Fruit fly (Drosophila melanogaster) whole organism, embryonic: ENCODE measurements around the gene e.

Experiments used
- Aef1 ChIP-seq: fragments of 200-800 bp; sonication (Bioruptor generic); IDR thresholded peaks from 3 replicates; pipeline ENCODE4 v1.3.6; 2022; ENCODE audit warnings: missing biosample characterization, missing genetic modification characterization
- Atf6 ChIP-seq: fragments of 200-800 bp; sonication (Bioruptor generic); IDR thresholded peaks from 2 replicates; pipeline ENCODE4 v1.3.6; 2022; ENCODE audit warnings: missing biosample characterization, missing genetic modification characterization
- B-H1 ChIP-seq: fragments of 200-800 bp; sonication (Bioruptor generic); IDR thresholded peaks from 3 replicates; pipeline ENCODE4 v1.3.6; 2022; ENCODE audit warnings: missing biosample characterization, missing genetic modification characterization
- Bdp1 ChIP-seq: fragments of 200-800 bp; sonication (Bioruptor generic); optimal IDR thresholded peaks from 3 replicates; lab custom pipeline; 2016; ENCODE audit warnings: missing biosample characterization, missing genetic modification characterization
- CG10274 ChIP-seq: fragments of 200-800 bp; sonication (Bioruptor generic); optimal IDR thresholded peaks from 3 replicates; lab custom pipeline; 2017; ENCODE audit warnings: missing biosample characterization, mild to moderate bottlenecking, missing genetic modification characterization
- CG11504 ChIP-seq: fragments of 200-800 bp; sonication (Bioruptor generic); optimal IDR thresholded peaks from 3 replicates; lab custom pipeline; 2019; ENCODE audit warnings: missing biosample characterization, mild to moderate bottlenecking, missing genetic modification characterization, moderate library complexity
- CG12299 ChIP-seq: fragments of 200-800 bp; sonication (Bioruptor generic); optimal IDR thresholded peaks from 2 replicates; lab custom pipeline; 2018; ENCODE audit warnings: missing biosample characterization, mild to moderate bottlenecking, missing genetic modification characterization
- CG1233 ChIP-seq: fragments of 200-800 bp; sonication (Bioruptor generic); optimal IDR thresholded peaks from 4 replicates; lab custom pipeline; 2018; ENCODE audit warnings: missing biosample characterization, mild to moderate bottlenecking, missing genetic modification characterization
- CG13424 ChIP-seq: fragments of 200-800 bp; sonication (Bioruptor generic); optimal IDR thresholded peaks from 2 replicates; lab custom pipeline; 2019; ENCODE audit warnings: missing biosample characterization, mild to moderate bottlenecking, missing genetic modification characterization, moderate library complexity
- CG1529 ChIP-seq: fragments of 200-800 bp; sonication (Bioruptor generic); optimal IDR thresholded peaks from 3 replicates; lab custom pipeline; 2018; ENCODE audit warnings: missing biosample characterization, missing genetic modification characterization
- CG16813 ChIP-seq: fragments of 200-800 bp; sonication (Bioruptor generic); IDR thresholded peaks from 3 replicates; pipeline ENCODE4 v1.3.6; 2022; ENCODE audit warnings: missing biosample characterization, missing genetic modification characterization; ENCODE audit not compliant: partially characterized antibody
- CG17186 ChIP-seq: fragments of 200-800 bp; sonication (Bioruptor generic); optimal IDR thresholded peaks from 3 replicates; lab custom pipeline; 2017; ENCODE audit warnings: missing biosample characterization, missing genetic modification reagents, missing genetic modification characterization
- CG2120 ChIP-seq: fragments of 200-800 bp; sonication (Bioruptor generic); optimal IDR thresholded peaks from 3 replicates; lab custom pipeline; 2016; ENCODE audit warnings: missing biosample characterization, missing genetic modification characterization
- CG30403 ChIP-seq: fragments of 200-800 bp; sonication (Bioruptor generic); optimal IDR thresholded peaks from 3 replicates; lab custom pipeline; 2016; ENCODE audit warnings: missing biosample characterization, missing genetic modification characterization
- CG4820 ChIP-seq: fragments of 200-800 bp; sonication (Bioruptor generic); optimal IDR thresholded peaks from 3 replicates; lab custom pipeline; 2016; ENCODE audit warnings: missing biosample characterization, missing genetic modification characterization
- CG6254 ChIP-seq: fragments of 200-800 bp; sonication (Bioruptor generic); optimal IDR thresholded peaks from 3 replicates; lab custom pipeline; 2017; ENCODE audit warnings: mild to moderate bottlenecking, missing biosample characterization, missing genetic modification reagents, missing genetic modification characterization
- CG6654 ChIP-seq: fragments of 200-800 bp; sonication (Bioruptor generic); optimal IDR thresholded peaks from 2 replicates; lab custom pipeline; 2017; ENCODE audit warnings: missing biosample characterization, mild to moderate bottlenecking, missing genetic modification characterization
- CG6813 ChIP-seq: fragments of 200-800 bp; sonication (Bioruptor generic); optimal IDR thresholded peaks from 2 replicates; lab custom pipeline; 2017; ENCODE audit warnings: missing biosample characterization, missing genetic modification characterization, mild to moderate bottlenecking, moderate library complexity, missing genetic modification reagents
- CG7271 ChIP-seq: fragments of 200-800 bp; sonication (Bioruptor generic); optimal IDR thresholded peaks from 2 replicates; lab custom pipeline; 2018; ENCODE audit warnings: missing biosample characterization, mild to moderate bottlenecking, missing genetic modification characterization, moderate library complexity
- CG8359 ChIP-seq: fragments of 200-800 bp; sonication (Bioruptor generic); optimal IDR thresholded peaks from 2 replicates; lab custom pipeline; 2017; ENCODE audit warnings: missing biosample characterization, mild to moderate bottlenecking, missing genetic modification characterization, borderline replicate concordance
- CG9437 ChIP-seq: fragments of 200-800 bp; sonication (Bioruptor generic); optimal IDR thresholded peaks from 2 replicates; lab custom pipeline; 2018; ENCODE audit warnings: missing biosample characterization, mild to moderate bottlenecking, missing genetic modification characterization
- Dek ChIP-seq: fragments of 200-800 bp; sonication (Bioruptor generic); optimal IDR thresholded peaks from 3 replicates; lab custom pipeline; 2019; ENCODE audit warnings: missing biosample characterization, mild to moderate bottlenecking, missing genetic modification characterization, moderate library complexity
- Drgx ChIP-seq: fragments of 200-800 bp; sonication (Bioruptor generic); IDR thresholded peaks from 2 replicates; pipeline ENCODE4 v1.3.6; 2022; ENCODE audit warnings: missing biosample characterization, missing genetic modification characterization
- HLH4C ChIP-seq: fragments of 200-800 bp; sonication (Bioruptor generic); IDR thresholded peaks from 3 replicates; pipeline ENCODE4 v1.3.6; 2022; ENCODE audit warnings: missing biosample characterization, missing genetic modification characterization; ENCODE audit not compliant: partially characterized antibody
- Lim3 ChIP-seq: fragments of 200-800 bp; sonication (Bioruptor generic); IDR thresholded peaks from 2 replicates; pipeline ENCODE4 v1.3.6; 2022; ENCODE audit warnings: missing biosample characterization, missing genetic modification characterization
- NFAT ChIP-seq: fragments of 200-800 bp; sonication (Bioruptor generic); IDR thresholded peaks from 2 replicates; pipeline ENCODE4 v1.3.6; 2022; ENCODE audit warnings: missing biosample characterization, missing genetic modification characterization
- Sry-β ChIP-seq: fragments of 200-800 bp; sonication (Bioruptor generic); optimal IDR thresholded peaks from 2 replicates; lab custom pipeline; 2018; ENCODE audit warnings: missing biosample characterization, mild to moderate bottlenecking, missing genetic modification characterization, moderate library complexity
- Xbp1 ChIP-seq: fragments of 200-800 bp; sonication (Bioruptor generic); optimal IDR thresholded peaks from 3 replicates; lab custom pipeline; 2016; ENCODE audit warnings: missing biosample characterization, mild to moderate bottlenecking, missing genetic modification characterization
- Xrp1 ChIP-seq: fragments of 200-800 bp; sonication (Bioruptor generic); IDR thresholded peaks from 2 replicates; pipeline ENCODE4 v1.3.6; 2022; ENCODE audit warnings: missing biosample characterization, missing genetic modification characterization
- al ChIP-seq: fragments of 200-800 bp; sonication (Bioruptor generic); IDR thresholded peaks from 2 replicates; pipeline ENCODE4 v1.3.6; 2022; ENCODE audit warnings: missing biosample characterization, missing genetic modification characterization
- amos ChIP-seq: fragments of 200-800 bp; sonication (Bioruptor generic); IDR thresholded peaks from 2 replicates; pipeline ENCODE4 v1.3.6; 2022; ENCODE audit warnings: missing biosample characterization, missing genetic modification characterization; ENCODE audit not compliant: partially characterized antibody
- bcd ChIP-seq: fragments of 200-800 bp; sonication (Bioruptor generic); optimal IDR thresholded peaks from 2 replicates; lab custom pipeline; 2017; ENCODE audit warnings: missing biosample characterization, mild to moderate bottlenecking, missing genetic modification characterization
- cad ChIP-seq: fragments of >200 bp; optimal IDR thresholded peaks from 2 replicates; lab custom pipeline; 2017; ENCODE audit warnings: missing biosample characterization, missing genetic modification characterization
- cg ChIP-seq: fragments of 200-800 bp; sonication (Bioruptor generic); optimal IDR thresholded peaks from 3 replicates; lab custom pipeline; 2019; ENCODE audit warnings: missing biosample characterization, mild to moderate bottlenecking, missing genetic modification characterization, moderate library complexity
- crol ChIP-seq: fragments of 200-800 bp; sonication (Bioruptor generic); IDR thresholded peaks from 2 replicates; pipeline ENCODE4 v1.3.6; 2022; ENCODE audit warnings: missing biosample characterization, missing genetic modification characterization
- eyg ChIP-seq: fragments of 200-800 bp; sonication (Bioruptor generic); optimal IDR thresholded peaks from 3 replicates; lab custom pipeline; 2016; ENCODE audit warnings: missing biosample characterization, missing genetic modification characterization
- gce ChIP-seq: fragments of 200-800 bp; sonication (Bioruptor generic); IDR thresholded peaks from 3 replicates; pipeline ENCODE4 v1.3.6; 2022; ENCODE audit warnings: missing biosample characterization, missing genetic modification characterization
- grau ChIP-seq: fragments of 200-800 bp; optimal IDR thresholded peaks from 3 replicates; lab custom pipeline; 2019; ENCODE audit warnings: missing biosample characterization, mild to moderate bottlenecking, missing genetic modification characterization, moderate library complexity
- lab ChIP-seq: fragments of 200-800 bp; sonication (Bioruptor generic); optimal IDR thresholded peaks from 3 replicates; lab custom pipeline; 2017; ENCODE audit warnings: missing biosample characterization, missing genetic modification characterization, mild to moderate bottlenecking, moderate library complexity, missing genetic modification reagents
- mirr ChIP-seq: fragments of 200-800 bp; sonication (Bioruptor generic); optimal IDR thresholded peaks from 3 replicates; lab custom pipeline; 2018; ENCODE audit warnings: missing biosample characterization, mild to moderate bottlenecking, missing genetic modification characterization
- odd ChIP-seq: fragments of 200-800 bp; sonication (Bioruptor generic); optimal IDR thresholded peaks from 2 replicates; lab custom pipeline; 2017; ENCODE audit warnings: missing biosample characterization, mild to moderate bottlenecking, missing genetic modification characterization
- pan ChIP-seq, 4 experiments: fragments of >200 bp in 3 of 4; fragments of 200-800 bp in 1 of 4; sonication (Bioruptor generic) in 1 of 4; optimal IDR thresholded peaks in 3 of 4; IDR thresholded peaks in 1 of 4; 2 replicates each; pipeline versions ENCODE4 v1.3.6 to Lab custom; 2017 to 2022; ENCODE audit warnings: missing biosample characterization in 2 of 4, missing genetic modification characterization in 2 of 4, mixed read lengths in 1 of 4
- pros ChIP-seq: fragments of 200-800 bp; sonication (Bioruptor generic); optimal IDR thresholded peaks from 3 replicates; lab custom pipeline; 2019; ENCODE audit warnings: missing biosample characterization, mild to moderate bottlenecking, missing genetic modification characterization, moderate library complexity
- ro ChIP-seq: fragments of 200-800 bp; sonication (Bioruptor generic); IDR thresholded peaks from 2 replicates; pipeline ENCODE4 v1.3.6; 2022; ENCODE audit warnings: missing biosample characterization, missing genetic modification characterization
- tgo ChIP-seq: fragments of 200-800 bp; sonication (Bioruptor generic); IDR thresholded peaks from 3 replicates; pipeline ENCODE4 v1.3.6; 2022; ENCODE audit warnings: missing biosample characterization, missing genetic modification characterization
- tll ChIP-seq, 2 experiments: fragments of 200-800 bp in 1 of 2; fragments of >200 bp in 1 of 2; sonication (Bioruptor generic) in 1 of 2; optimal IDR thresholded peaks; 2 replicates each; lab custom pipeline; 2017 to 2019; ENCODE audit warnings: missing biosample characterization in 2 of 2, missing genetic modification characterization in 2 of 2, mild to moderate bottlenecking in 1 of 2, moderate library complexity in 1 of 2
- tup ChIP-seq: fragments of 200-800 bp; sonication (Bioruptor generic); optimal IDR thresholded peaks from 2 replicates; lab custom pipeline; 2016; ENCODE audit warnings: missing biosample characterization, mild to moderate bottlenecking, missing genetic modification characterization, moderate library complexity
- z ChIP-seq: fragments of 200-800 bp; sonication (Bioruptor generic); IDR thresholded peaks from 3 replicates; pipeline ENCODE4 v1.3.6; 2022; ENCODE audit warnings: missing biosample characterization, missing genetic modification characterization

Gene e

DNA sequence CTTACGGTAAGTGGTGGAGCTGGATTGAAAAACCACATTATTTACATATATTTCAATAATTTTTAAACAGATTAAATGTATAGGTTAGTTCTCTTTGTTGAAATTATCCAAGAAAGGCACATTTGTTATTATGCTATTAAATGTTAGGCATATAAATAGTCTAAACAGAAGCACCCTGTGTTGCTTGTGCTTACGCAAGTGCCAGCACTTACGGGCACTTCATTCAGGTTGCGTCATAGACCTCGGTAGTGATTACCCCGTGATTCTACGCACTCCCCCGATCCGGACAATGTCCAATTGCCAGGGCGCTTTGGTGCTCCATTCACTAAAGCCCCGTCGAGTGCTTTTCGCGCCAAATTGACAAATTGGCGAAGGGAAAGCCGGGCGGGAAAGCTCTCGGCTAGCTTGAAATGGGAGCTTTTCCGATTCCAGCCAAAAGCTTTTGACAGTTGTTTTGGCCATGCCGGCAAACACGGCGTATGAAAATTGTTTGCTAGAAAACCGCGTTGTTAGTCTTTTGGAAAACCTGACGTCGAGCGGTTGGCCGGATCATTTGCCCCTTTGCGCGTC lies 9.6 kb upstream of the e start, which contains the start of gene ETHR (continued):
- TF ChIP-seq tup (GFP tag; lab: Kevin White, UChicago), result no peak
- TF ChIP-seq Dek, result peak; percentile 56
- peak; percentile 65 for TF ChIP-seq CG9437 (GFP tag; lab: Kevin White, UChicago)
- TF ChIP-seq grau (tag; lab: Kevin White, UChicago), result peak; percentile 56
- TF ChIP-seq Sry-β (GFP tag; lab: Kevin White, UChicago), result no peak
- TF ChIP-seq pros (GFP tag; lab: Kevin White, UChicago), result no peak
- no peak for TF ChIP-seq CG4820 (GFP tag; lab: Kevin White, UChicago)
- no peak for TF ChIP-seq cg (GFP tag; lab: Kevin White, UChicago)
- no peak for TF ChIP-seq pan (optimal IDR thresholded peaks at IDR 0.05; lab: Kevin White, UChicago)
- peak in 1 of 2 experiments; percentile 37 for TF ChIP-seq pan (GFP tag; optimal IDR thresholded peaks at IDR 0.05 in 1 of 2, IDR thresholded peaks at IDR 0.05 in 1 of 2)
- no peak for TF ChIP-seq CG12299 (tag; lab: Kevin White, UChicago)
- no peak for TF ChIP-seq CG10274 (GFP tag; lab: Kevin White, UChicago)
- peak; percentile 22 for TF ChIP-seq CG1233 (GFP tag; lab: Kevin White, UChicago)
- no peak for TF ChIP-seq tll (GFP tag; optimal IDR thresholded peaks at IDR 0.05; lab: Kevin White, UChicago)
- TF ChIP-seq NFAT (GFP tag; lab: Robert Waterston, UW), result 0 out of 2 replicates have a peak, but pooled peaks have one; percentile 38
- TF ChIP-seq CG16813 (GFP tag; lab: Robert Waterston, UW), result no peak
- TF ChIP-seq CG6813, result peak; percentile 42
- 0 out of 3 replicates have a peak, but pooled peaks have one; percentile 1 for TF ChIP-seq Aef1 (GFP tag; lab: Robert Waterston, UW)
- peak; percentile 53 for TF ChIP-seq Drgx
- TF ChIP-seq z (GFP tag; lab: Robert Waterston, UW), result 0 out of 3 replicates have a peak, but pooled peaks have one; percentile 17
- TF ChIP-seq Xbp1 (GFP tag; lab: Kevin White, UChicago), result peak; percentile 41
- TF ChIP-seq CG8359 (GFP tag; lab: Kevin White, UChicago), result no peak
- peak; percentile 71 for TF ChIP-seq CG6254
- 0 out of 2 replicates have a peak, but pooled peaks have one; percentile 30 for TF ChIP-seq al
- peak; percentile 40 for TF ChIP-seq Xrp1
- TF ChIP-seq mirr (GFP tag; lab: Kevin White, UChicago), result peak; percentile 85
- no peak for TF ChIP-seq eyg (GFP tag; lab: Kevin White, UChicago)
- TF ChIP-seq Lim3 (GFP tag; lab: Robert Waterston, UW), result no peak
- no peak; the same call in 2 of the 3 replicates for TF ChIP-seq HLH4C (GFP tag; lab: Robert Waterston, UW)
- TF ChIP-seq odd (GFP tag; lab: Kevin White, UChicago), result peak; percentile 4
- peak; percentile 88 for TF ChIP-seq crol (GFP tag; lab: Robert Waterston, UW)
- no peak for TF ChIP-seq CG11504 (tag; lab: Kevin White, UChicago)
- peak; percentile 44; the same call in 1 of the 3 replicates for TF ChIP-seq tgo
- no peak for TF ChIP-seq cad
- peak; percentile 75 for TF ChIP-seq Atf6 (GFP tag; lab: Robert Waterston, UW)
- no peak for TF ChIP-seq ro (GFP tag; lab: Robert Waterston, UW)
- TF ChIP-seq B-H1 (GFP tag; lab: Robert Waterston, UW), result peak; percentile 43; the same call in 2 of the 3 replicates
- peak; percentile 39 for TF ChIP-seq bcd (GFP tag; lab: Kevin White, UChicago)
- TF ChIP-seq CG2120 (GFP tag; lab: Kevin White, UChicago), result peak; percentile 72
- TF ChIP-seq lab, result peak; percentile 87
- TF ChIP-seq amos (GFP tag; lab: Robert Waterston, UW), result peak; percentile 27; the same call in 1 of the 2 replicates
- peak; percentile 26 for TF ChIP-seq CG30403 (GFP tag; lab: Kevin White, UChicago)
- no peak for TF ChIP-seq Bdp1 (GFP tag; lab: Kevin White, UChicago)
- TF ChIP-seq CG7271 (tag; lab: Kevin White, UChicago), result no peak
- no peak for TF ChIP-seq CG17186 (GFP tag; lab: Kevin White, UChicago)
- TF ChIP-seq CG1529, result no peak
- peak; percentile 51 for TF ChIP-seq CG13424 (tag; lab: Kevin White, UChicago)
- no peak for TF ChIP-seq CG6654 (GFP tag; lab: Kevin White, UChicago)
- no peak for TF ChIP-seq gce
